Worm (Caenorhabditis elegans): ENCODE measurements around the gene del-2.

The del-2 gene

DNA sequence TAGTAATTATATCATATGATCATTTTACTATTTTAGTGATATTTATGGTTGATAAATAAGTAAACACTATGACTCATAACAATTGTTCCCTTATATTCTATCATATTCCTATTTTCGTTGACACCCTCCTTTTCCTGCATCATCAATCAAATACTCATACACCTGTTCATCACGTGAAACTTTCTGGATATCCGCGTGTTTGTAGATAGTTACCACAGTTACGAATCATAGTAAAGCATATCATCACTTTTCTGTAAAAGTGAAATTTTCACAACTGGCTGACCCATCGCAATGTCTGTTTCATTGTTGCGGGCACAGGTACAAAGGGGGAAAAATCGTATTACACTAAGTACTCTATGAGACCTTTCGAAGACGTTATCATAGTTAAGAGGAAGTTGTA lies 7.9 kb downstream of the del-2 start:
- TF ChIP-seq him-1 (tag; optimal IDR thresholded peaks at IDR 0.05) (no peak), dao-5 (tag; optimal IDR thresholded peaks at IDR 0.05) (no peak), W03F9.2 (tag; optimal IDR thresholded peaks at IDR 0.05) (no peak)

DNA sequence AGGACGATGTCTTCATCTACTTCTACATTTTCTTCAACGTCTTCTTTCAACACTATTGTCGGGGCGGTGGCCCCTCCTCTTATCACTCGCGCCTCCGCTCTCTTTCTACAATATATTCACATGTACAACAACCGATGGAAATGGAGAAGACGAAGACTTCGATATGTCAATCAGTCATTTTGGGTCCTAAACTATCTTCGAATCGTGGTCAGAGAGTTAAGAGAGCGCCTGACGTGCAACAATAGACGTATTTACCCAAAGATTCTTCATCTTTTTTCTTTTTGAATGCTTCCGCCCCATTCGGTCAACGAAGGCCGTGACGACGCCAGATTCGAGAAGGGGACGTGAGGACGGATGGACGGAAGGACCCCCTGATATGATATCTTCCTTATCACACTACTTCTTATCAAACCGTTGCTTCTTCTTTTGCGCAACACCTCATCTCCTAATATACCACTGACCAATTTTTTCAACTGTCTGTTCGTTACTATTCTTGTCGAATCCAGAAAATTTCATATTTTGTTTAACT lies 8.8 kb downstream of the del-2 start:
- TF ChIP-seq dao-5 (tag; optimal IDR thresholded peaks at IDR 0.05) (no peak), him-1 (tag; optimal IDR thresholded peaks at IDR 0.05) (no peak), W03F9.2 (tag; optimal IDR thresholded peaks at IDR 0.05) (no peak)

DNA sequence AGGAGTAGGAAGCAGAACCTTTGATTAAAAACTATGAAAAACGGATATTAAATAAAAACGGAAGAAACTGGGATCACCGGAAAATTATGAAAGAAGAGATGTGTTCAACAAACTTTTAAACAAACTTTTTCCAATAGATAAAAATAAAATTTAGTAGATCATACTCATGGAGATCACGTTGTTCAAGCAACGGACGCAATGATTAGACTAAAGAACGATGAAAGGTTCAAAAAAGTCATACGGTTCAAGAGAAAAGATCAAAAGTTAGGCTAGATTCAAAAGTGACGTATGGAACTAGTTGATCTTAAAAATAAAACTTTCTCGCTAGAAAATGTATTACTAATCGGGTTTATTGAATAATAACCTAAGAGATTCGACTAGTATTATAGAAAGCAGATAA lies 9.7 kb downstream of the del-2 start:
- TF ChIP-seq W03F9.2 (tag; optimal IDR thresholded peaks at IDR 0.05): no peak
- TF ChIP-seq dao-5 (tag; optimal IDR thresholded peaks at IDR 0.05): no peak
- TF ChIP-seq him-1 (tag; optimal IDR thresholded peaks at IDR 0.05): no peak

DNA sequence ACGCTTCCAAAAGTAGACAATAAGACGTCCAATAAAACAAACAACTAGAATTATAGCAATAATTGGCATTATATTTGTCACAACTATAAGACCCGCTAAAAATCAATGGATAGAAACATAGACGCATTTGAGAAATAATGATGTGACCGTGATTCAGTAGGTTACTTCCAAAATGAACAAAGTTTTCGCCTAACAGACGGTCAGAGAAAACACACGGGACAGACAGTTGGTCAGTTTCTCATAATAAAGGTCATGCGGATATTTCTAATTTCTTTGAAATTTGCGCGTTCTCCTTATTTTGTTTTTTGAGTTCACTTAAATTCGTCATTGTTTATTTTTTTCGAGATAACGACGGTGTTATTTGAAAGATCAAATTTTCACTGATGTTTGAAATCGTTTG lies 10.2 kb downstream of the del-2 start:
- TF ChIP-seq dao-5 (tag; optimal IDR thresholded peaks at IDR 0.05): no peak
- no peak for TF ChIP-seq him-1 (tag; optimal IDR thresholded peaks at IDR 0.05)
- no peak for TF ChIP-seq W03F9.2 (tag; optimal IDR thresholded peaks at IDR 0.05)

DNA sequence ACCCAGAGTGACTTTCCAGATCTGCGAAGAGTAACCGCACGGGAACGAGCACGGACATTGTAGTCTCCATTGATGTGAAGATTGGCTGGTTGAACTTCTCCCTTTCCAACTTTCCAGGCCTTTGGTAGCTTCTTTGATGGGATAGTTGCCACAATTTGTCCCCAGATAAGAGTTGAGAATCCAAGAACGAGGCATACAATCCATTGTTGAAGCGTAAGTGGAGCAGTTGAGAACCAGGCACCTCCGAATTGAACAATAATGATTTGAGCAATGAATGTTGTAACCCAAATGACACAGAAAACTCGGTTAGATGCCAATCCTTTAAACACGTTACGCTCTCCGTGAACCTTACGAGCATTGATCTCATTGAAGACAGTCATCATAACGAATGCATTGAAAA lies 14.8 kb downstream of the del-2 start:
- TF ChIP-seq him-1 (tag; optimal IDR thresholded peaks at IDR 0.05) (no peak), W03F9.2 (tag; optimal IDR thresholded peaks at IDR 0.05) (no peak), dao-5 (tag; optimal IDR thresholded peaks at IDR 0.05) (no peak)

DNA sequence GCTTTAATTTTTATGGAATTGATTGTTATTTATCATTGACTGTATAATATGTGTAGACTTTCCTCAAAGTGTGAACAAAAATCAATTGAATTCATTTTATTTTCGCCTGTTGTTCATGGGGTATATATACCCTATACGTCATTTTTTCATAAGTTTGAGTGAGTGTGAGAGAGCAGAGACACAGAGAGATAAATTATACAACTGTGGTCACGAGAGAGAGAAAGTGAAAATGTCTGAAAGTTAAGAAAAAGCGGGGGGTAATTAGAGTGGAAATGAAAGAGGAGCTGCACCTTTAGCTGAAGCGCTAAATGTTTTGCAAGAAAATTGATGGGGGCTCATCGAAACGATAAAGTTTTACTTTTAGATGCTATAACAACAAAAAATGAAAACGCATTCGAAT lies 16.0 kb downstream of the del-2 start:
- TF ChIP-seq him-1 (tag; optimal IDR thresholded peaks at IDR 0.05) (no peak), dao-5 (tag; optimal IDR thresholded peaks at IDR 0.05) (no peak), W03F9.2 (tag; optimal IDR thresholded peaks at IDR 0.05) (no peak)

DNA sequence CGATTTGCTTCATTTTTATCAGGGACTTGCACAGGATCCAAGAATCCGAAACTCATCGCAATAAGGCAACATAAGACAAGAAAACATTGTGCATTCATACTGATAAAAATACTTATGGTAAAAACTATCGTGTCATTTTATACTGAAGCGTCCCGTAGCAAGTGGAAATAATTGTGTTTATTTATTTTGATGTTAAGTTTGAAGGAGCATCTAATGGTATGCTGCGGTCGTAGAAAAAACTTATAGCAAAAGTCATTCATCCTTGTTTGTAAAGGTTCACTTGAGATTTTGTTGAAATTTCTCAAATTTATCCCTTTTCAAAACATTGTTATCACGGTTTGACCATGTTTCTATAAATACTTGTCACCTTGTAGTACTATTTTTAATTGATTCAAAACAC lies 16.8 kb downstream of the del-2 start, which contains the start of gene W09C2.10:
Gene W09C2.10 (minus strand): TSS at position 101 of the 400 bp plus-strand sequence.
- TF ChIP-seq dao-5 (tag; optimal IDR thresholded peaks at IDR 0.05) (no peak), W03F9.2 (tag; optimal IDR thresholded peaks at IDR 0.05) (no peak), him-1 (tag; optimal IDR thresholded peaks at IDR 0.05) (no peak)

DNA sequence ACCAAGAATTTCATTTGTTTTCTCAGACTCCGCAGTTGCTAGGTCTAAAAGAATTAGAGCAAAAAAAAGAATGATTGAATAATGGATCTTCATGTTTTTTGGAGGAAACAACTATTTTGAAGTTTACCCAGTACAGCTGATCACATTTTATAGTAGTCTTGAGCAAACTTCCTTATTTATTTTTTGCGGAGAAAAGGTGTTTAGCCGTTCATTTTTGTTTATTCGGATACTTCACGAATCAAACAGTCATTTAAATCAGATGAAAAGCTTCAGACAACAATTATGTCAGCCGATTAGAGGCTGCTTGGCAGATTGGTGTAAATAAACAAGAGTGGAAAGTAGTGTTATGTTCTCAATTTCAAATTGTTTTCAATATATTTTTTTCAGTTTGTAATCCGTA lies 17.6 kb downstream of the del-2 start, which contains the start of gene W09C2.8:
Gene W09C2.8 (minus strand): TSS at position 101 of the 400 bp plus-strand sequence.
- TF ChIP-seq dao-5 (tag; optimal IDR thresholded peaks at IDR 0.05) (no peak), W03F9.2 (tag; optimal IDR thresholded peaks at IDR 0.05) (no peak), him-1 (tag; optimal IDR thresholded peaks at IDR 0.05) (no peak)

DNA sequence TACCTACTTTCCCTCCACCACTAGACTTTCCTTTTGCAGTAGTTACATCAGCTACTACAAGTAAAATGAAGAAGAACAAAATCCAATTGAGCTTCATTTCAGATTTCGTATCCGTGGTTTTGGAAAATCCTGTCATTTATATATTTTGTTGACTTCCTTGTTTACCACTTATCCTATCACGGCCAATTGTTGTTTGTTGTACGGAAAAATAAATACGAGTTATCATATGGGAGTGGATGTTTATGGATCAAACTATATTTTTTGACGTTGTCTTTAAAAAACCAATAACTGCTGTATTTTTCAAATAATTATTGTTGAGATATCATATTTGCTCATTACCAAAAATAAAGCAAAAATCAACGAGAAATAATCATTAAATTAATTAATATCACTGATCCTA lies 18.6 kb downstream of the del-2 start, which contains the start of gene W09C2.9:
Gene W09C2.9 (minus strand): TSS at position 101 of the 400 bp plus-strand sequence.
- no peak for TF ChIP-seq dao-5 (tag; optimal IDR thresholded peaks at IDR 0.05)
- no peak for TF ChIP-seq W03F9.2 (tag; optimal IDR thresholded peaks at IDR 0.05)
- no peak for TF ChIP-seq him-1 (tag; optimal IDR thresholded peaks at IDR 0.05)

DNA sequence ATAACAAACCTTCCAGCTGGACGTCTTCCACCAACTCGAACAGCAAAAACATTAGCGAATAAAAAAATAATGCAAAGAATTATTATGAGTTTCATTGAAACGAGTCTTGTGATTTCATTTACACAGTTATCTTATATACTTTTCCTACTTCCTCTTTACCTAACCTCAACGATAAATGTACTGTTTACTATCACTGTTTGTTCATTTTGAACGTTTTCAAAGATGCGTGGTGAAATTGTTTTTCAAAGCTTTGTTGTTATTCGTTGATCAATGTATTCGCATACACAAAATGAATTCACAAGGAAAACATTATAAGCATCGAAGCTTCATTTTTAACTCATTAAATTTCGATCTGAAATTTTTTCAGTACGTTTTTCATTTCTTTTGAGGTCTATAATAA lies 19.6 kb downstream of the del-2 start, which contains the start of gene W09C2.7:
Gene W09C2.7 (minus strand): TSS at position 101 of the 400 bp plus-strand sequence.
- no peak for TF ChIP-seq him-1 (tag; optimal IDR thresholded peaks at IDR 0.05)
- TF ChIP-seq dao-5 (tag; optimal IDR thresholded peaks at IDR 0.05): no peak
- no peak for TF ChIP-seq W03F9.2 (tag; optimal IDR thresholded peaks at IDR 0.05)

DNA sequence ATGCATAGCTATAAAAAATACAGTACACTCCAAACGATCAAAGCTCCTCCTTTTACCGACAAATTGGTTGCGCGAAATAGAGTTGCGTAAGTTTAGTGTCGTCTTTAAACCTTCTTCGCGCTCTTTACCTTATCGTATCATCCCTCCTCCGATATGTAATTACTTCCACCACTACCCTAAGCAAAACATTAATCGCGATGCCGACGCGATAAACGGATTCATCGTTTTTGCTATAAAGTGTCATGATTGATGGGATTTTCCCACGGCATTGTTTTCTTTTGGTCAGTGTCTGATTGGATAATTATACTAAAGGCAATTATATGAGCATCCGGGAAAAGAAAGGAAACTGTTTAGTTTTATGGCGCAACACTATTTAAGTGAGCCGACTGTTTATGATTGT lies 23.0 kb downstream of the del-2 start:
- TF ChIP-seq W03F9.2 (tag; optimal IDR thresholded peaks at IDR 0.05) (no peak), dao-5 (tag; optimal IDR thresholded peaks at IDR 0.05) (no peak), him-1 (tag; optimal IDR thresholded peaks at IDR 0.05) (no peak)

DNA sequence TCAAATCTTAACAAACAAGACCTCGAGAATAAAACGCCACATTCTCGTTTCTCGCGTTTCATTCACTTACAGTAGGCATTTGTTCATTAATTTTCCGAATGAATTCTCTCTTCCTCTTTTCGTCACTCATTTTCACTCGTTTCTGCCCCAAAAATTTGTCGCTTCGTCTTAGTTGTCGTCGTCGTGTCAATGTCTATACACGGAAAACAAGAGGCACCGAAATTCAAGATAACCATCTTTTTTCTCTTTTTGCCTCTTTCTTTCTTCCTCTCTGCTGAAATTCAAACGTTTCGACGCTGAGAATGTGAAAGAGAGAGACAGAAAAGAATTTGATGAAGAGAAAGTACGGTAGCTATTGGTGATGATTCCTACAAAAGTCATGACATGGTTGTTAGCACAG lies 23.8 kb downstream of the del-2 start:
- no peak for TF ChIP-seq dao-5 (tag; optimal IDR thresholded peaks at IDR 0.05)
- no peak for TF ChIP-seq him-1 (tag; optimal IDR thresholded peaks at IDR 0.05)
- no peak for TF ChIP-seq W03F9.2 (tag; optimal IDR thresholded peaks at IDR 0.05)

DNA sequence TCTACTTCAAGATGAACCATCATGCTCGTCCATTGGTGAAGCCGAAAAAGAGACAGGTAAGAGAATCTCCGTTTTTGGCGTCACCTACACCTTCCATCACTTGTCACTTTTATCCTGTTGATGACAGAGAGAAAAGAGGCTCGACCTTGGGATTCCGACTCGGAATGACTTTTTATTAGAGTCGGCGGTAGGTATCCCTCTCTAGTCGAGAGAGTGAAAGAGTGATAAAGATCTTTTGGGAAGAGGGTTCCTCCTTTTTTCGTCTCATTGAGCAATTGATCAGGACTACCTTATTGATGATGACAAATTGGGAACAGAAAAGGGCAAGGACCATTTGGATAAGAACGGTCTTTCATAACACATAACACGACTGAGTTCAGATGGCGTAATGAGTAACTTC lies 24.5 kb downstream of the del-2 start:
- no peak for TF ChIP-seq dao-5 (tag; optimal IDR thresholded peaks at IDR 0.05)
- no peak for TF ChIP-seq him-1 (tag; optimal IDR thresholded peaks at IDR 0.05)
- no peak for TF ChIP-seq W03F9.2 (tag; optimal IDR thresholded peaks at IDR 0.05)

DNA sequence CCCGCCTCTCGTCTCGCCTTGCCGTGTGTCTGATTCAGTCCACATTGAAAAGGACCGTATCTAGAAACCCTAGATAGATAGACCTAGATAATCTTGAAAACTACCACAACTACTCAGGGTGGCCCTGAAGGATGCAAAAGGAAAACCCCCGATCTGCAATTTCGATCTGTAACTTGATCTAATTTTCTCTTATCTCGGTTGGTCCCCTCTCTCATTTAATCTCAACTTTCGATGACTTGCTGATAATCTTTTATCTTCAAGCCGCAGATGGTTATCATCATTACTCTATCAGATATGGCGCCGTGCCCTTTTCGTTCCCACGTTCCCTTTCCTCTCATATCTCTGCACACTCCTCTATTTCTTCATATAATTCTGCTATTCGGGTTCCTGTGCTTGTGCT lies 26.3 kb downstream of the del-2 start:
- TF ChIP-seq dao-5 (tag; optimal IDR thresholded peaks at IDR 0.05) (no peak), him-1 (tag; optimal IDR thresholded peaks at IDR 0.05) (no peak), W03F9.2 (tag; optimal IDR thresholded peaks at IDR 0.05) (no peak)

DNA sequence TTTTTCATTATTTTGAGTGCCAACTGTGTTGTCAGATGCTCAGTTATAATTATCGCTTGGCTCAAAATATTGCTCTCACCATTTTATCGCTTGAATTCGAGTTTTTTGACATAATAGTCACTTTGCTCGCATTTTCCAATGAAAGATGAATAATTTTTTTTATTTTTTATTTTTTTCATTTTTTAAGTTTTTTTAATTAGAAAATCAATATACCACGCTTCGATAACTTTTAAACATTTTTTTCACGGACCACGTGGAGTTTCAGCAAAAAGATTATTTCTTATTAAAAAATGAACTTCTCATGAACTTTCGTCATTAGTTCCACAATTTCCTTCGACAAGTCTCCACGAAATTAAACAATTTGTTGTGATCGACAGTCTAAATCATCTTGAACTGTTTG lies 27.1 kb downstream of the del-2 start, which contains the start of gene elt-1:
Gene elt-1 (plus strand): TSS at position 301 of the 400 bp plus-strand sequence.
- TF ChIP-seq W03F9.2 (tag; optimal IDR thresholded peaks at IDR 0.05) (no peak), dao-5 (tag; optimal IDR thresholded peaks at IDR 0.05) (no peak), him-1 (tag; optimal IDR thresholded peaks at IDR 0.05) (no peak)
